Worm (Caenorhabditis elegans): Measurements from ENCODE around the gene F54D5.23.
A peak's percentile ranks its signal among the peaks of the same experiment; 100 is the strongest.

The F54D5.23 gene

DNA sequence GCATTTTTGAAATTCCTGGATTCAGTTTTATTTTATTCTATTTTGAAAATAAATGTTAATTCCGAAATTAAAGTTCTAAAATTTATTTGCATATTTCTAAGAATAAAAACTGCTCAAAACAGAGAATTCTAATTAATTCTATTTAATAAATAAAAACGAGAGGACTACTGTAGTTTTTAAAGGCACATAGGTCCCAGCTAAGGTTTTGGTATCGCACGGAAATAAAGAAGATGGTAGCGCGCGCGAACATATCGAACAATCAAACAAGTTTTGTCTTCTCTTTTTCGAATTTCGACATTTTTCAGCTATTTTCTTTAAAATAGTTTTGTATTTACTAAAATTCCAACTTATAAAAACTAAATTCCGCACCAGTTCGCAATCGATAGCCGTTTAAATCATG is 8.8 kb upstream of the F54D5.23 start:
- no peak for TF ChIP-seq nhr-71 (tag; optimal IDR thresholded peaks at IDR 0.05)
- TF ChIP-seq aly-2 (tag; optimal IDR thresholded peaks at IDR 0.05), result no peak
- TF ChIP-seq snpc-4 (tag; optimal IDR thresholded peaks at IDR 0.05), result no peak
- TF ChIP-seq nhr-237 (tag; optimal IDR thresholded peaks at IDR 0.05), result no peak
- no peak for TF ChIP-seq fos-1 (tag; optimal IDR thresholded peaks at IDR 0.05)
- TF ChIP-seq nhr-47 (tag; optimal IDR thresholded peaks at IDR 0.05), result no peak
- no peak for TF ChIP-seq mep-1 (tag; optimal IDR thresholded peaks at IDR 0.05)
- no peak for TF ChIP-seq grh-1 (GFP tag; IDR thresholded peaks at IDR 0.05)
- no peak for TF ChIP-seq pax-3 (tag; optimal IDR thresholded peaks at IDR 0.05)
- no peak for TF ChIP-seq unc-30 (tag; optimal IDR thresholded peaks at IDR 0.05)

DNA sequence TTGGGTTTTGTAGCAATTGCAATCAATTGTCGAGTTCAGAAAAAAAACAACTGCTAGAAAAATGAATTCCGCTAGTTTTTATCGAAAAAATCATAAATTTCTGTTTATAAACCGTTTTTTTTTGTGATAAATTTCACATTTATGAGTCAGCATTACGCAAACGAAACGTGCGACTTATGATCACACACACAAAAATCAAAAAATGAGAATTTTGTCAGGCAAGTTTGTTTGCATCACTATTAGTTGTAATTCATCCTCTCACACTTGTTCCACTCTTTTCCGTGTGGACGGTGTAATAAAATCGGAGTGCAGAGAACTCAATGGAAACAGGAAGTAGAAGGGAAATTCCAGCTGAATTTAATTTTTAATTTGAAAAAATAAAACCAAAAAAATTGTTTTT is 8.3 kb upstream of the F54D5.23 start, which contains the start of gene pcs-1:
Gene pcs-1, minus strand, starts transcription at position 344 of the 400 bp plus-strand sequence.
- peak; percentile 27 for TF ChIP-seq lin-14 (GFP tag; optimal IDR thresholded peaks at IDR 0.05)
- TF ChIP-seq nhr-28 (tag; optimal IDR thresholded peaks at IDR 0.05), result no peak
- no peak for TF ChIP-seq unc-62 (GFP tag; optimal IDR thresholded peaks at IDR 0.05)

DNA sequence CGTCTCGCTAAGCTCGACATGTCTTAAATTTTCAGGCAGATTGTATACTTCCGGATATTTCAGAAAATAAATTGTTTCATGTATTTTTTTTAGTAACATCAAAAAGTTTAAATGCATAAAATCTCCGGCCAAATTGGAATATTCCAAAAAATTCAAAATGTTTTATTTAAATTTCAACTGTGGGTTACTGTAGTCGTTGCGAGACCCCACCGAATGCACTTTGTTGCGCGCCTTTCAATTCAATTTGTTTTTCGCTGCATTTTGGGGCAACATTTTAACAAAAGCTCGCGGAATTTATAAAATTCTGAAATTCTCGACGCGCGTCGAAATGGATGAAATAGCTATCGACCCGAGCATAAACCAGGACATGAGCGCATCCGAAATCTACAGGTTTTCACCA is 3.9 kb upstream of the F54D5.23 start, which contains the start of gene F54D5.2:
Gene F54D5.2, plus strand, starts transcription at position 237 of the 400 bp plus-strand sequence.
- no peak for TF ChIP-seq dsc-1 (tag; optimal IDR thresholded peaks at IDR 0.05)
- no peak for TF ChIP-seq nhr-19 (GFP tag; conservative IDR thresholded peaks at IDR 0.05)
- TF ChIP-seq fos-1 (tag; optimal IDR thresholded peaks at IDR 0.05), result no peak
- TF ChIP-seq jun-1 (tag; optimal IDR thresholded peaks at IDR 0.05), result no peak
- no peak for TF ChIP-seq swsn-7 (tag; optimal IDR thresholded peaks at IDR 0.05)
- TF ChIP-seq fkh-8 (tag; optimal IDR thresholded peaks at IDR 0.05), result no peak
- no peak for TF ChIP-seq irx-1 (tag; optimal IDR thresholded peaks at IDR 0.05)
- TF ChIP-seq pax-3 (tag; optimal IDR thresholded peaks at IDR 0.05), result no peak
- TF ChIP-seq ztf-11 (tag; optimal IDR thresholded peaks at IDR 0.05), result no peak

DNA sequence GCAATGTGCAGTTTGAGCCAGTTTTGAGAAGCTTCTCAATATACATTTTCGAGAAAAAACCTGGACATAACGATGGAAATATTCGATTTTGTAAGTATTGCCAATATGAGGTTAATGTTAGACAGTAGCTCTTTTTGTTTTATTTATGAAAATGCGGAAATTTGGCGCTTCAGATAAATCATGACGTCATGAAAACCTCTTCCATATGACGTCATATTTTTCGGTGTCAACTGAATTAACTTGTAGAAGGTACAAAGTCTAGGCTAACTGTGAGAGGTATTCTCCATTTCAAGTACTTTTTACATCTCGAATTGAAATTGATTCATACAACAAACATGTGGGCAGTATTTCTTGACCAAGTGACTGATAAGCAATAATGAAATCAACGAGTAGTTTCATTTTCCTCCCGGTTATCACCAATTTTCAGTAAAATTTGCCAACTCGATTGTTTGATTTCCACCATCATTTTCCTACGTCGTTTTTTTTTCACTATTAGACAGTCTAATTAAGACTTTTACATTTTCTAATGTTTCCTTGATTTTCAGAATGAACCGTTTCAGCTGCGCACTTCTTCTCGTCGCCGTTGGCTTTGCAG is 2.3 kb upstream of the F54D5.23 start, which contains the start of gene F54D5.3:
Gene F54D5.3, plus strand, starts transcription at position 546 of the 595 bp plus-strand sequence.
- TF ChIP-seq lin-35 (GFP tag; optimal IDR thresholded peaks at IDR 0.05), result peak in 1 of 2 experiments; percentile 5
- no peak for TF ChIP-seq ceh-90 (tag; optimal IDR thresholded peaks at IDR 0.05)
- TF ChIP-seq unc-86 (tag; optimal IDR thresholded peaks at IDR 0.05), result no peak
- TF ChIP-seq efl-1 (optimal IDR thresholded peaks at IDR 0.05), result no peak
- peak in 1 of 2 experiments; percentile 14 for TF ChIP-seq efl-1 (GFP tag; optimal IDR thresholded peaks at IDR 0.05 in 1 of 2)
- peak; percentile 30 for TF ChIP-seq elt-2 (tag; optimal IDR thresholded peaks at IDR 0.05)

DNA sequence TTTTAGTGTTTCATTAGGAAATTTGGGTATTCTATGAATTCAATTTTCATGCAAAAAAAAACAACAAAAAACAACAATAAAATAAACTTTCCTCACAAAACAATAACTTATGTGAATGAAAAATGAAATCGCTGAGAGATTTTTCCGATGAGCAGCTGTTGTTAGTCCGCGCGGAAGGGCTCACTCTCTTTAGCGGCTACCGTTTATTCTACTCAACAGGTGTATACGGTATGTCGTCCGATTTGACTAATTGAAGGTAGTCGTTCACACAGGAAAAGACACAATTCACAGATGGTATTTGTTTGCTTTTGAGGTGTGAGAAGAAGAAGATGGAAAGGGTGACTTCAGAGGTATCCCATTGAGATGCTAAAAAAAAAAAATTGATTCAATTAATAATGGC is 417 bp downstream of the F54D5.23 start:
- TF ChIP-seq efl-1 (optimal IDR thresholded peaks at IDR 0.05) (no peak), efl-1 (GFP tag; optimal IDR thresholded peaks at IDR 0.05 in 1 of 2) (peak in 1 of 2 experiments; percentile 50), sox-4 (tag; optimal IDR thresholded peaks at IDR 0.05) (no peak)

DNA sequence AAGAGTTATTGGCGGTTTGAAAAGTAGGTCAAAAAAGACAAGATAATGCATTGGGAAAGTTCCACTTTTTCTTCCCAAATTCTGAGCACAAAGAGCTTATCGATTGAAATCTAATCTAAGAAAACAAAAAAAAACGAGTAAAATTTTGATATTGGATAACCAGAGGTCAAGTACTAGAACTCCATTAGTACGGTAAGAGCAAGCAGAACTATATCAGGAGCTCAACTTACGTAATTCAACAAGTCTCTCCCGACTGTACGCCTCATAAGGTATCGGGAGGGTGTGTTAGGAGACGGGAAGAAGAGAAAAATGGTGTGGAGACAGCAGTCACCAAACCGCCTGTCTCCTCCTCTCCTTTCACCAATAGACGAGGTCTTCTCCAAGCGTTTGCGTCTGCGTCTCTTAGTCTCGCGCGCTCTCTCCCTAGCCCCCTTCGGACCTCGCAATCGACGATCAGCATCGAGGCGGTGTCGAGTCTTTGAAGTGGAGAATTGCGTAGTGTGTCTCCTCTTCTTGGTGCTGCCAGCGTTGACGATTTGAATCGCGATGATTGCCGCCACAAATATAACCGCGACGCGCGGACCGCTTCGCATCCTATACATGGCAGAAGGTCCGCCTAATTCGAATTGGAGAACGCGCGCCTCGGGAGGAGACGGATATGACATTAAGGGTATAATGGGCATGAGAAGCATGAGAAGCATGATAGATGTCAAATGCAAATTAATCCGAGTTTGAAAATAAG is 1.9 kb downstream of the F54D5.23 start, which contains the start of gene F54D5.5:
Gene F54D5.5, minus strand, starts transcription at position 51 of the 742 bp plus-strand sequence.
- no peak for TF ChIP-seq ces-1 (GFP tag; optimal IDR thresholded peaks at IDR 0.05)
- TF ChIP-seq fos-1 (tag; optimal IDR thresholded peaks at IDR 0.05), result no peak
- TF ChIP-seq lsy-2 (tag; optimal IDR thresholded peaks at IDR 0.05), result peak in 1 of 2 experiments; percentile 45
- no peak for TF ChIP-seq aly-2 (tag; optimal IDR thresholded peaks at IDR 0.05)
- TF ChIP-seq nhr-85 (tag), result peak; percentile 25
- no peak for TF ChIP-seq nhr-84 (tag; optimal IDR thresholded peaks at IDR 0.05)
- TF ChIP-seq nhr-90 (tag; optimal IDR thresholded peaks at IDR 0.05; ENCODE audit: poor library complexity), result no peak
- peak; percentile 3 for TF ChIP-seq tbx-2 (tag; optimal IDR thresholded peaks at IDR 0.05)
- TF ChIP-seq nhr-11 (tag; optimal IDR thresholded peaks at IDR 0.05), result no peak
- peak; percentile 44 for TF ChIP-seq mep-1 (tag; optimal IDR thresholded peaks at IDR 0.05)
- peak in 2 of 3 experiments; percentile 12 to 28 for TF ChIP-seq ceh-82 (tag; optimal IDR thresholded peaks at IDR 0.05)
- TF ChIP-seq skn-1 (tag; optimal IDR thresholded peaks at IDR 0.05), result no peak
- peak in 2 of 3 experiments; percentile 22 to 75 for TF ChIP-seq dpl-1 (GFP tag; optimal IDR thresholded peaks at IDR 0.05)
- TF ChIP-seq rnt-1 (tag; optimal IDR thresholded peaks at IDR 0.05), result peak; percentile 5
- no peak for TF ChIP-seq C04F5.9 (tag; optimal IDR thresholded peaks at IDR 0.05)
- peak in 1 of 2 experiments; percentile 40 for TF ChIP-seq ztf-11 (tag; optimal IDR thresholded peaks at IDR 0.05)
- peak; percentile 1 for TF ChIP-seq F16B12.6 (tag; optimal IDR thresholded peaks at IDR 0.05)
- TF ChIP-seq lin-14 (GFP tag; optimal IDR thresholded peaks at IDR 0.05), result peak; percentile 46
- peak; percentile 7 for TF ChIP-seq unc-86 (tag; optimal IDR thresholded peaks at IDR 0.05)
- no peak for TF ChIP-seq nhr-12 (tag; optimal IDR thresholded peaks at IDR 0.05)
- TF ChIP-seq efl-1 (optimal IDR thresholded peaks at IDR 0.05), result peak; percentile 25 to 62
- TF ChIP-seq efl-1 (GFP tag; optimal IDR thresholded peaks at IDR 0.05 in 1 of 2), result peak; percentile 61 to 95
